Worm (Caenorhabditis elegans): ENCODE data around the gene Y42H9AR.4.

The Y42H9AR.4 gene

ce11 chrIV:8112187-8112586 is at the start of gene Y42H9AR.4:
Gene Y42H9AR.4, minus strand, starts transcription at chrIV:8112218.
- peak; percentile 65 for TF ChIP-seq lin-32 (GFP tag; optimal IDR thresholded peaks at IDR 0.05)
- TF ChIP-seq M03D4.4 (tag; optimal IDR thresholded peaks at IDR 0.05) = no peak
- no peak for TF ChIP-seq zip-8 (tag; optimal IDR thresholded peaks at IDR 0.05)
- TF ChIP-seq unc-120 (tag; optimal IDR thresholded peaks at IDR 0.05; ENCODE audit: poor library complexity, severe bottlenecking) = peak; percentile 67
- no peak for TF ChIP-seq hlh-1 (tag; optimal IDR thresholded peaks at IDR 0.05)
- TF ChIP-seq blmp-1 (tag; optimal IDR thresholded peaks at IDR 0.05) = peak; percentile 2
- no peak for TF ChIP-seq sptf-1 (tag; optimal IDR thresholded peaks at IDR 0.05)

- TF ChIP-seq blmp-1 (tag; optimal IDR thresholded peaks at IDR 0.05) (no peak), elt-1 (tag; optimal IDR thresholded peaks at IDR 0.05; ENCODE audit: borderline replicate concordance, insufficient read depth) (no peak), ztf-11 (tag; optimal IDR thresholded peaks at IDR 0.05) (no peak), lin-13 (tag; optimal IDR thresholded peaks at IDR 0.05) (no peak), M03D4.4 (tag; optimal IDR thresholded peaks at IDR 0.05) (no peak), elt-3 (tag; optimal IDR thresholded peaks at IDR 0.05) (no peak), lsy-2 (tag; optimal IDR thresholded peaks at IDR 0.05) (no peak), ceh-83 (GFP tag; optimal IDR thresholded peaks at IDR 0.05) (no peak), nhr-237 (tag; optimal IDR thresholded peaks at IDR 0.05) (no peak), hlh-1 (tag; optimal IDR thresholded peaks at IDR 0.05) (no peak), nhr-28 (tag; optimal IDR thresholded peaks at IDR 0.05) (no peak), ces-1 (GFP tag; optimal IDR thresholded peaks at IDR 0.05) (no peak), unc-62 (GFP tag; optimal IDR thresholded peaks at IDR 0.05) (no peak), tbx-8 (GFP tag; optimal IDR thresholded peaks at IDR 0.05) (no peak), zip-8 (tag; optimal IDR thresholded peaks at IDR 0.05) (no peak), pha-4 (tag; optimal IDR thresholded peaks at IDR 0.05) (no peak), unc-39 (tag; optimal IDR thresholded peaks at IDR 0.05) (no peak), ham-2 (GFP tag; optimal IDR thresholded peaks at IDR 0.05) (no peak)
Observed at ce11 chrIV:8161774-8162173, 49.8 kb upstream of the Y42H9AR.4 start.

ce11 chrIV:8159995-8160394 is 48.0 kb upstream of the Y42H9AR.4 start:
- TF ChIP-seq nhr-237 (tag; optimal IDR thresholded peaks at IDR 0.05) = no peak
- no peak for TF ChIP-seq M03D4.4 (tag; optimal IDR thresholded peaks at IDR 0.05)
- no peak for TF ChIP-seq blmp-1 (tag; optimal IDR thresholded peaks at IDR 0.05)
- no peak for TF ChIP-seq elt-3 (tag; optimal IDR thresholded peaks at IDR 0.05)
- TF ChIP-seq ham-2 (GFP tag; optimal IDR thresholded peaks at IDR 0.05) = no peak
- TF ChIP-seq lin-13 (tag; optimal IDR thresholded peaks at IDR 0.05) = no peak
- TF ChIP-seq cnd-1 (tag; optimal IDR thresholded peaks at IDR 0.05) = no peak
- no peak for TF ChIP-seq ceh-39 (tag; optimal IDR thresholded peaks at IDR 0.05)
- TF ChIP-seq tbx-8 (GFP tag; optimal IDR thresholded peaks at IDR 0.05) = no peak
- TF ChIP-seq lsy-2 (tag; optimal IDR thresholded peaks at IDR 0.05) = no peak
- TF ChIP-seq nhr-2 (tag; optimal IDR thresholded peaks at IDR 0.05) = no peak
- TF ChIP-seq flh-1 (GFP tag; optimal IDR thresholded peaks at IDR 0.05) = no peak
- no peak for TF ChIP-seq ceh-43 (GFP tag; optimal IDR thresholded peaks at IDR 0.05)
- no peak for TF ChIP-seq elt-1 (tag; optimal IDR thresholded peaks at IDR 0.05; ENCODE audit: borderline replicate concordance, insufficient read depth)
- TF ChIP-seq snpc-4 (tag; optimal IDR thresholded peaks at IDR 0.05) = no peak
- no peak for TF ChIP-seq ztf-11 (tag; optimal IDR thresholded peaks at IDR 0.05)

ce11 chrIV:8159087-8159486 is 47.1 kb upstream of the Y42H9AR.4 start, which contains the start of gene faah-1:
Gene faah-1, plus strand, starts transcription at chrIV:8159387.
- TF ChIP-seq tbx-8 (GFP tag; optimal IDR thresholded peaks at IDR 0.05) (no peak), drap-1 (GFP tag; optimal IDR thresholded peaks at IDR 0.05) (no peak), pha-4 (tag; optimal IDR thresholded peaks at IDR 0.05) (no peak), snpc-4 (tag; optimal IDR thresholded peaks at IDR 0.05) (no peak), blmp-1 (tag; optimal IDR thresholded peaks at IDR 0.05) (no peak), M03D4.4 (tag; optimal IDR thresholded peaks at IDR 0.05) (no peak), lsy-2 (tag; optimal IDR thresholded peaks at IDR 0.05) (no peak), mab-5 (tag; optimal IDR thresholded peaks at IDR 0.05) (no peak), sem-2 (GFP tag; optimal IDR thresholded peaks at IDR 0.05) (no peak), unc-62 (GFP tag; optimal IDR thresholded peaks at IDR 0.05) (no peak), lin-32 (GFP tag; optimal IDR thresholded peaks at IDR 0.05) (no peak), elt-3 (tag; optimal IDR thresholded peaks at IDR 0.05) (no peak)

- TF ChIP-seq tbx-8 (GFP tag; optimal IDR thresholded peaks at IDR 0.05) = no peak
- TF ChIP-seq snpc-4 (tag; optimal IDR thresholded peaks at IDR 0.05) = no peak
- no peak for TF ChIP-seq sptf-1 (tag; optimal IDR thresholded peaks at IDR 0.05)
- TF ChIP-seq elt-1 (tag; optimal IDR thresholded peaks at IDR 0.05; ENCODE audit: borderline replicate concordance, insufficient read depth) = no peak
- no peak for TF ChIP-seq unc-62 (GFP tag; optimal IDR thresholded peaks at IDR 0.05)
- TF ChIP-seq nhr-2 (tag; optimal IDR thresholded peaks at IDR 0.05) = no peak
- TF ChIP-seq nhr-12 (tag; optimal IDR thresholded peaks at IDR 0.05) = no peak
- TF ChIP-seq nhr-76 (tag; optimal IDR thresholded peaks at IDR 0.05) = no peak
- TF ChIP-seq unc-39 (tag; optimal IDR thresholded peaks at IDR 0.05) = no peak
- no peak for TF ChIP-seq mep-1 (tag; optimal IDR thresholded peaks at IDR 0.05)
- no peak for TF ChIP-seq elt-3 (tag; optimal IDR thresholded peaks at IDR 0.05)
- no peak for TF ChIP-seq flh-1 (GFP tag; optimal IDR thresholded peaks at IDR 0.05)
Observed at ce11 chrIV:8157161-8157560, 45.1 kb upstream of the Y42H9AR.4 start, which contains the start of gene B0218.5. Gene B0218.5, minus strand, starts transcription at chrIV:8157261.
